Fruit fly (Drosophila melanogaster) whole organism, embryonic: Measurements from ENCODE around the gene CG15395.

Source experiments
- Antp ChIP-seq: fragments of 200-800 bp; sonication (Bioruptor generic); optimal IDR thresholded peaks from 3 replicates; lab custom pipeline; 2016; ENCODE audit warnings: missing biosample characterization, missing genetic modification characterization
- Asciz ChIP-seq: fragments of 200-800 bp; sonication (Bioruptor generic); optimal IDR thresholded peaks from 2 replicates; lab custom pipeline; 2017; ENCODE audit warnings: missing biosample characterization, mild to moderate bottlenecking, missing genetic modification characterization, missing genetic modification reagents
- Atf-2 ChIP-seq: fragments of 200-800 bp; sonication (Bioruptor generic); optimal IDR thresholded peaks from 2 replicates; lab custom pipeline; 2016; ENCODE audit warnings: missing biosample characterization, missing genetic modification characterization
- B-H2 ChIP-seq: fragments of 200-800 bp; sonication (Bioruptor generic); optimal IDR thresholded peaks from 2 replicates; lab custom pipeline; 2018; ENCODE audit warnings: missing biosample characterization, mild to moderate bottlenecking, missing genetic modification characterization
- Blimp-1 ChIP-seq: fragments of 200-800 bp; sonication (Bioruptor generic); optimal IDR thresholded peaks from 3 replicates; lab custom pipeline; 2018; ENCODE audit warnings: missing biosample characterization, missing genetic modification characterization, mild to moderate bottlenecking, moderate library complexity, missing genetic modification reagents
- CG10267 ChIP-seq: fragments of 200-800 bp; sonication (Bioruptor generic); optimal IDR thresholded peaks from 2 replicates; lab custom pipeline; 2018; ENCODE audit warnings: missing biosample characterization, mild to moderate bottlenecking, missing genetic modification characterization, moderate library complexity
- CG11247 ChIP-seq: fragments of 200-800 bp; sonication (Bioruptor generic); IDR thresholded peaks from 2 replicates; pipeline ENCODE4 v1.3.6; 2022; ENCODE audit warnings: missing biosample characterization, missing genetic modification characterization
- CG12219 ChIP-seq: fragments of 200-800 bp; sonication (Bioruptor generic); optimal IDR thresholded peaks from 3 replicates; lab custom pipeline; 2018; ENCODE audit warnings: missing biosample characterization, mild to moderate bottlenecking, missing genetic modification characterization
- CG14441 ChIP-seq: fragments of 200-800 bp; sonication (Bioruptor generic); IDR thresholded peaks from 2 replicates; pipeline ENCODE4 v1.3.6; 2022; ENCODE audit warnings: missing biosample characterization, missing genetic modification characterization
- CG1602 ChIP-seq: fragments of 200-800 bp; sonication (Bioruptor generic); optimal IDR thresholded peaks from 3 replicates; lab custom pipeline; 2016; ENCODE audit warnings: missing biosample characterization, missing genetic modification characterization
- CG31224 ChIP-seq: fragments of 200-800 bp; sonication (Bioruptor generic); IDR thresholded peaks from 2 replicates; pipeline ENCODE4 v1.3.6; 2022; ENCODE audit warnings: missing biosample characterization, missing genetic modification characterization
- CG32772 ChIP-seq: fragments of 200-800 bp; sonication (Bioruptor generic); IDR thresholded peaks from 2 replicates; pipeline ENCODE4 v1.3.6; 2022; ENCODE audit warnings: missing biosample characterization, missing genetic modification characterization
- CG3281 ChIP-seq: fragments of 200-800 bp; sonication (Bioruptor generic); optimal IDR thresholded peaks from 3 replicates; lab custom pipeline; 2017; ENCODE audit warnings: missing biosample characterization, mild to moderate bottlenecking, missing genetic modification characterization
- CG34376 ChIP-seq: fragments of 200-800 bp; sonication (Bioruptor generic); optimal IDR thresholded peaks from 2 replicates; lab custom pipeline; 2018; ENCODE audit warnings: missing biosample characterization, mild to moderate bottlenecking, missing genetic modification characterization
- CG43689 ChIP-seq: fragments of 200-800 bp; sonication (Bioruptor generic); IDR thresholded peaks from 2 replicates; pipeline ENCODE4 v1.3.6; 2022; ENCODE audit warnings: missing biosample characterization, missing genetic modification characterization
- CG6254 ChIP-seq: fragments of 200-800 bp; sonication (Bioruptor generic); optimal IDR thresholded peaks from 3 replicates; lab custom pipeline; 2017; ENCODE audit warnings: mild to moderate bottlenecking, missing biosample characterization, missing genetic modification reagents, missing genetic modification characterization
- CG6683 ChIP-seq: fragments of 200-800 bp; sonication (Bioruptor generic); optimal IDR thresholded peaks from 2 replicates; lab custom pipeline; 2017; ENCODE audit warnings: missing biosample characterization, mild to moderate bottlenecking, missing genetic modification characterization, missing genetic modification reagents
- CG9932 ChIP-seq: fragments of 200-800 bp; sonication (Bioruptor generic); IDR thresholded peaks from 2 replicates; pipeline ENCODE4 v1.3.6; 2022; ENCODE audit warnings: missing biosample characterization, missing genetic modification characterization
- D19A ChIP-seq: fragments of 200-800 bp; optimal IDR thresholded peaks from 3 replicates; lab custom pipeline; 2019; ENCODE audit warnings: missing biosample characterization, mild to moderate bottlenecking, missing genetic modification characterization, moderate library complexity
- Deaf1 ChIP-seq: fragments of 200-800 bp; optimal IDR thresholded peaks from 3 replicates; lab custom pipeline; 2019; ENCODE audit warnings: missing biosample characterization, mild to moderate bottlenecking, missing genetic modification characterization, moderate library complexity
- Dref ChIP-seq: fragments of 200-800 bp; sonication (Bioruptor generic); IDR thresholded peaks from 2 replicates; pipeline ENCODE4 v1.3.6; 2022; ENCODE audit warnings: missing biosample characterization, missing genetic modification characterization
- ERR ChIP-seq: fragments of 200-800 bp; sonication (Bioruptor generic); optimal IDR thresholded peaks from 2 replicates; lab custom pipeline; 2016; ENCODE audit warnings: missing biosample characterization, missing genetic modification characterization
- Fer3 ChIP-seq: fragments of 200-800 bp; sonication (Bioruptor generic); optimal IDR thresholded peaks from 2 replicates; lab custom pipeline; 2018; ENCODE audit warnings: missing biosample characterization, mild to moderate bottlenecking, missing genetic modification characterization, moderate library complexity
- Hand ChIP-seq: fragments of 200-800 bp; sonication (Bioruptor generic); optimal IDR thresholded peaks from 2 replicates; lab custom pipeline; 2017; ENCODE audit warnings: mild to moderate bottlenecking, missing biosample characterization, missing genetic modification reagents, missing genetic modification characterization
- Hmx ChIP-seq: fragments of 200-800 bp; sonication (Bioruptor generic); optimal IDR thresholded peaks from 2 replicates; lab custom pipeline; 2016; ENCODE audit warnings: missing biosample characterization, missing genetic modification characterization
- Hr3 ChIP-seq: fragments of 200-800 bp; sonication (Bioruptor generic); optimal IDR thresholded peaks from 3 replicates; lab custom pipeline; 2016; ENCODE audit warnings: missing biosample characterization, missing genetic modification characterization
- Hr39 ChIP-seq: fragments of >200 bp; optimal IDR thresholded peaks from 2 replicates; lab custom pipeline; 2017
- Lhr ChIP-seq: fragments of 200-800 bp; sonication (Bioruptor generic); optimal IDR thresholded peaks from 3 replicates; lab custom pipeline; 2017; ENCODE audit warnings: mild to moderate bottlenecking, missing biosample characterization, missing genetic modification reagents, missing genetic modification characterization
- Pdp1 ChIP-seq, 2 experiments: fragments of 200-800 bp; sonication (Bioruptor generic); optimal IDR thresholded peaks; 3 replicates each; lab custom pipeline; 2016; ENCODE audit warnings: missing biosample characterization in 2 of 2, missing genetic modification characterization in 2 of 2, mild to moderate bottlenecking in 1 of 2, moderate library complexity in 1 of 2
- ato ChIP-seq: fragments of 200-800 bp; sonication (Bioruptor generic); IDR thresholded peaks from 2 replicates; pipeline ENCODE4 v1.3.6; 2022; ENCODE audit warnings: missing biosample characterization, missing genetic modification characterization; ENCODE audit not compliant: partially characterized antibody
- crc ChIP-seq: fragments of 200-800 bp; sonication (Bioruptor generic); optimal IDR thresholded peaks from 2 replicates; lab custom pipeline; 2016; ENCODE audit warnings: missing biosample characterization, missing genetic modification characterization
- eyg ChIP-seq: fragments of 200-800 bp; sonication (Bioruptor generic); optimal IDR thresholded peaks from 3 replicates; lab custom pipeline; 2016; ENCODE audit warnings: missing biosample characterization, missing genetic modification characterization
- fd96Cb ChIP-seq: fragments of 200-800 bp; sonication (Bioruptor generic); optimal IDR thresholded peaks from 2 replicates; lab custom pipeline; 2018; ENCODE audit warnings: missing biosample characterization, mild to moderate bottlenecking, missing genetic modification characterization, moderate library complexity
- fu2 ChIP-seq: fragments of 200-800 bp; sonication (Bioruptor generic); optimal IDR thresholded peaks from 2 replicates; lab custom pipeline; 2016; ENCODE audit warnings: missing biosample characterization, missing genetic modification characterization
- gce ChIP-seq: fragments of 200-800 bp; sonication (Bioruptor generic); IDR thresholded peaks from 3 replicates; pipeline ENCODE4 v1.3.6; 2022; ENCODE audit warnings: missing biosample characterization, missing genetic modification characterization
- gcm ChIP-seq: fragments of 200-800 bp; sonication (Bioruptor generic); optimal IDR thresholded peaks from 2 replicates; lab custom pipeline; 2019; ENCODE audit warnings: missing biosample characterization, mild to moderate bottlenecking, missing genetic modification characterization, moderate library complexity
- gsb-n ChIP-seq: fragments of 200-800 bp; sonication (Bioruptor generic); optimal IDR thresholded peaks from 3 replicates; lab custom pipeline; 2018; ENCODE audit warnings: missing biosample characterization, mild to moderate bottlenecking, missing genetic modification characterization
- hbn ChIP-seq: fragments of 200-800 bp; sonication (Bioruptor generic); IDR thresholded peaks from 2 replicates; pipeline ENCODE4 v1.3.6; 2022; ENCODE audit warnings: missing biosample characterization, missing genetic modification characterization; ENCODE audit not compliant: partially characterized antibody
- jing ChIP-seq: fragments of 200-800 bp; sonication (Bioruptor generic); optimal IDR thresholded peaks from 2 replicates; lab custom pipeline; 2018; ENCODE audit warnings: missing biosample characterization, mild to moderate bottlenecking, missing genetic modification characterization
- jumu ChIP-seq: fragments of 200-800 bp; sonication (Bioruptor generic); optimal IDR thresholded peaks from 3 replicates; lab custom pipeline; 2016; ENCODE audit warnings: missing biosample characterization, missing genetic modification characterization
- lilli ChIP-seq: fragments of 200-800 bp; sonication (Bioruptor generic); optimal IDR thresholded peaks from 3 replicates; lab custom pipeline; 2016; ENCODE audit warnings: missing biosample characterization, missing genetic modification characterization
- lov ChIP-seq, 2 experiments: fragments of 200-800 bp in 1 of 2; fragments of >200 bp in 1 of 2; sonication (Bioruptor generic) in 1 of 2; IDR thresholded peaks in 1 of 2; optimal IDR thresholded peaks in 1 of 2; 2 replicates in 1 of 2; 3 replicates in 1 of 2; pipeline versions ENCODE4 v1.3.6 to Lab custom; 2017 to 2022; ENCODE audit warnings: missing biosample characterization in 1 of 2, missing genetic modification characterization in 1 of 2
- mld ChIP-seq: fragments of 200-800 bp; sonication (Bioruptor generic); IDR thresholded peaks from 3 replicates; pipeline ENCODE4 v1.3.6; 2022; ENCODE audit warnings: missing biosample characterization, missing genetic modification characterization; ENCODE audit not compliant: partially characterized antibody
- p53 ChIP-seq: fragments of 200-800 bp; sonication (Bioruptor generic); optimal IDR thresholded peaks from 2 replicates; lab custom pipeline; 2016; ENCODE audit warnings: missing biosample characterization, missing genetic modification characterization
- pb ChIP-seq: fragments of 200-800 bp; sonication (Bioruptor generic); optimal IDR thresholded peaks from 3 replicates; lab custom pipeline; 2016; ENCODE audit warnings: missing biosample characterization, missing genetic modification characterization
- pum ChIP-seq: fragments of 200-800 bp; sonication (Bioruptor generic); optimal IDR thresholded peaks from 2 replicates; lab custom pipeline; 2016; ENCODE audit warnings: missing biosample characterization, missing genetic modification characterization
- row ChIP-seq: fragments of 200-800 bp; sonication (Bioruptor generic); IDR thresholded peaks from 3 replicates; pipeline ENCODE4 v1.3.6; 2022; ENCODE audit warnings: missing biosample characterization, missing genetic modification characterization
- seq ChIP-seq: fragments of 200-800 bp; sonication (Bioruptor generic); IDR thresholded peaks from 2 replicates; pipeline ENCODE4 v1.3.6; 2022; ENCODE audit warnings: missing biosample characterization, missing genetic modification characterization
- tll ChIP-seq, 2 experiments: fragments of 200-800 bp in 1 of 2; fragments of >200 bp in 1 of 2; sonication (Bioruptor generic) in 1 of 2; optimal IDR thresholded peaks; 2 replicates each; lab custom pipeline; 2017 to 2019; ENCODE audit warnings: missing biosample characterization in 2 of 2, missing genetic modification characterization in 2 of 2, mild to moderate bottlenecking in 1 of 2, moderate library complexity in 1 of 2
- toy ChIP-seq: fragments of 200-800 bp; sonication (Bioruptor generic); IDR thresholded peaks from 2 replicates; pipeline ENCODE4 v1.3.6; 2022; ENCODE audit warnings: missing biosample characterization, missing genetic modification characterization
- zfh2 ChIP-seq: fragments of 200-800 bp; sonication (Bioruptor generic); optimal IDR thresholded peaks from 2 replicates; lab custom pipeline; 2016; ENCODE audit warnings: missing biosample characterization, missing genetic modification characterization

CG15395 gene

dm6 chr2L:2585285-2585684 lies 24.5 kb upstream of the CG15395 start, which contains the start of gene Drp1:
Drp1 (minus strand) TSS chr2L:2585430.
- no peak for TF ChIP-seq jing (GFP tag; lab: Kevin White, UChicago)
- peak; percentile 37; the same call in 2 of the 3 replicates for TF ChIP-seq row (GFP tag; lab: Robert Waterston, UW)
- no peak for TF ChIP-seq CG6254 (GFP tag; lab: Kevin White, UChicago)
- TF ChIP-seq mld, result peak; percentile 38; the same call in 1 of the 3 replicates
- TF ChIP-seq seq, result no peak
- TF ChIP-seq fd96Cb (tag; lab: Kevin White, UChicago), result no peak
- TF ChIP-seq D19A (tag; lab: Kevin White, UChicago), result no peak
- TF ChIP-seq CG11247 (GFP tag; lab: Robert Waterston, UW), result peak; percentile 74
- TF ChIP-seq pum (GFP tag; lab: Kevin White, UChicago), result peak; percentile 53
- TF ChIP-seq CG34376, result no peak
- peak; percentile 33 for TF ChIP-seq Fer3 (tag; lab: Kevin White, UChicago)
- TF ChIP-seq CG9932 (GFP tag; lab: Robert Waterston, UW), result peak; percentile 86
- peak; percentile 64 for TF ChIP-seq lilli (GFP tag; lab: Kevin White, UChicago)
- no peak for TF ChIP-seq CG6683 (GFP tag; lab: Kevin White, UChicago)
- peak; percentile 67 for TF ChIP-seq hbn (GFP tag; lab: Robert Waterston, UW)
- peak; percentile 71 for TF ChIP-seq zfh2 (GFP tag; lab: Kevin White, UChicago)
- TF ChIP-seq Deaf1 (tag; lab: Kevin White, UChicago), result no peak
- TF ChIP-seq lov (optimal IDR thresholded peaks at IDR 0.05; lab: Kevin White, UChicago), result no peak
- no peak for TF ChIP-seq lov (GFP tag; IDR thresholded peaks at IDR 0.05; lab: Robert Waterston, UW)
- TF ChIP-seq CG3281 (GFP tag; lab: Kevin White, UChicago), result peak; percentile 21
- TF ChIP-seq Pdp1 (GFP tag; optimal IDR thresholded peaks at IDR 0.05; lab: Kevin White, UChicago), result peak in 1 of 2 experiments; percentile 41
- peak; percentile 37; the same call in 1 of the 2 replicates for TF ChIP-seq CG32772 (GFP tag; lab: Robert Waterston, UW)
- no peak for TF ChIP-seq pb (GFP tag; lab: Kevin White, UChicago)
- no peak for TF ChIP-seq Asciz (GFP tag; lab: Kevin White, UChicago)
- TF ChIP-seq gcm (GFP tag; lab: Kevin White, UChicago), result no peak
- peak; percentile 65 for TF ChIP-seq ERR (GFP tag; lab: Kevin White, UChicago)
- TF ChIP-seq CG31224 (GFP tag; lab: Robert Waterston, UW), result no peak
- no peak for TF ChIP-seq gce
- TF ChIP-seq Hr3 (GFP tag; lab: Kevin White, UChicago), result peak; percentile 47
- no peak for TF ChIP-seq CG12219 (GFP tag; lab: Kevin White, UChicago)
- peak; percentile 96 for TF ChIP-seq CG10267 (tag; lab: Kevin White, UChicago)
- TF ChIP-seq Lhr, result peak; percentile 91
- TF ChIP-seq fu2 (GFP tag; lab: Kevin White, UChicago), result peak; percentile 63
- no peak for TF ChIP-seq crc
- TF ChIP-seq CG1602 (GFP tag; lab: Kevin White, UChicago), result peak; percentile 28
- TF ChIP-seq tll (GFP tag; optimal IDR thresholded peaks at IDR 0.05; lab: Kevin White, UChicago), result no peak
- peak; percentile 52 for TF ChIP-seq CG14441
- peak; percentile 55 for TF ChIP-seq Dref
- TF ChIP-seq toy (GFP tag; lab: Robert Waterston, UW), result no peak
- TF ChIP-seq jumu (GFP tag; lab: Kevin White, UChicago), result peak; percentile 75
- TF ChIP-seq gsb-n (tag; lab: Kevin White, UChicago), result no peak
- no peak for TF ChIP-seq Hr39 (lab: Kevin White, UChicago)
- peak; percentile 61 for TF ChIP-seq Antp
- peak; percentile 18 for TF ChIP-seq Atf-2 (GFP tag; lab: Kevin White, UChicago)
- no peak for TF ChIP-seq Hmx
- TF ChIP-seq Hand (GFP tag; lab: Kevin White, UChicago), result no peak
- TF ChIP-seq p53 (GFP tag; lab: Kevin White, UChicago), result peak; percentile 62
- TF ChIP-seq Blimp-1, result no peak
- no peak for TF ChIP-seq CG43689 (GFP tag; lab: Robert Waterston, UW)
- TF ChIP-seq B-H2, result peak; percentile 71
- TF ChIP-seq eyg, result no peak
- TF ChIP-seq ato (GFP tag; lab: Robert Waterston, UW), result peak; percentile 61
